Worm (Caenorhabditis elegans): Measurements from ENCODE around the gene rig-1.

rig-1 gene

DNA sequence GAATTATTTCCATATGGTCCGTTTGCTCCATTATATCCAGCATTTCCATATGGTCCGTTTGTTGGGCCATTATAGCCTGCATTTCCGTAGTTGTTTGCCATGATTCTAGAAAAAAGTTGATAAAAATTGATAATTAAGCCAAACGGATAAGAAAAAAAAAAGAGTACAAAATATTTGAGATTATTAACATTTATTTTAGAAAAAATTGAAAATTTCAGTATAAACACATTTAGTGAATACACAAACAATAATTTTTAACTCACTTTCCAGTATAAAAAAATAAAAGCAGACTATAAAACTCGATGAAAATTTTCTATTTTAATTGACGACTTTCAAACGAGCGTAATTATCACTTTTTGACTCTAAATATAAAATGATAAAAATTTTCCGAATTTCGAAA lies 60.2 kb downstream of the rig-1 start, which contains the start of gene F53A9.9:
Gene F53A9.9 (minus strand): TSS at position 101 of the 400 bp plus-strand sequence.
- TF ChIP-seq ceh-62 (tag; optimal IDR thresholded peaks at IDR 0.05) = no peak
- no peak for TF ChIP-seq daf-12 (tag; optimal IDR thresholded peaks at IDR 0.05)
- TF ChIP-seq zfp-3 (GFP tag; conservative IDR thresholded peaks at IDR 0.05) = no peak
- no peak for TF ChIP-seq madf-5 (GFP tag; IDR thresholded peaks at IDR 0.05)
- no peak for TF ChIP-seq zfp-2 (tag; optimal IDR thresholded peaks at IDR 0.05)
- TF ChIP-seq zag-1 (tag; optimal IDR thresholded peaks at IDR 0.05) = no peak
- no peak for TF ChIP-seq gei-8 (GFP tag; optimal IDR thresholded peaks at IDR 0.05)
- no peak for TF ChIP-seq nhr-11 (tag; optimal IDR thresholded peaks at IDR 0.05)
- TF ChIP-seq ZK546.5 (tag; optimal IDR thresholded peaks at IDR 0.05) = no peak
- no peak for TF ChIP-seq snpc-4 (tag; optimal IDR thresholded peaks at IDR 0.05)
- no peak for TF ChIP-seq sdz-12 (GFP tag; optimal IDR thresholded peaks at IDR 0.05)

DNA sequence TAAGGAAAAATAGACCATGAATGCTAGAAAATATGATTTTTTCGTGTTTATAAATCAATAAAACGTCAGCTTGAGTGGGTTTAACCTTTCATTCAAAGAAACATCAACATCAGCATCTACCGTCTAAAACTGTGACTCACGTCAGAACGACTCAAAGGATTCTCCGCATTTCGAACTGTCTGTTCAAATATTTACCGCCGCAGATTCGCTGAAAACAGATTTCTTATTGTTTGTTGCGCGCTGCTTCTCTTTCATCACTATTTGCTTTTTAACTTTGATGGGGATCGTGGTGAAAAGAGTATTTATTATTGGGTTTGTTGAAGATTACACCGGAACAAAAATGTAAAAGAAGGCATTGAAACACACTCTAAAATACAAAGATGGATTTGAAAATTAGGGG lies 60.9 kb downstream of the rig-1 start:
- TF ChIP-seq hmg-1.1 (GFP tag; IDR thresholded peaks at IDR 0.05) (no peak), pha-4 (GFP tag; IDR thresholded peaks at IDR 0.05) (no peak), pha-4 (tag; optimal IDR thresholded peaks at IDR 0.05) (peak; percentile 48), unc-62 (GFP tag; optimal IDR thresholded peaks at IDR 0.05 in 1 of 2) (peak in 1 of 2 experiments; percentile 22), unc-62 (tag; optimal IDR thresholded peaks at IDR 0.05) (no peak)
